Worm (Caenorhabditis elegans): Measurements from ENCODE around the gene C01B10.7.
A peak's percentile ranks its signal among the peaks of the same experiment; 100 is the strongest.

The C01B10.7 gene

ce11 chrIV:6627798-6628197, 10.6 kb upstream of the C01B10.7 start, which contains the start of gene cest-5.2:
Gene cest-5.2 (minus strand): TSS chrIV:6627925.
- TF ChIP-seq nhr-90 (tag; optimal IDR thresholded peaks at IDR 0.05; ENCODE audit: poor library complexity) (peak; percentile 9), ceh-90 (tag; optimal IDR thresholded peaks at IDR 0.05) (no peak), elt-2 (tag; optimal IDR thresholded peaks at IDR 0.05) (peak; percentile 51)

- no peak for TF ChIP-seq tlp-1 (tag; optimal IDR thresholded peaks at IDR 0.05)
- TF ChIP-seq mdl-1 (tag; optimal IDR thresholded peaks at IDR 0.05) = peak in 1 of 2 experiments; percentile 28
- no peak for TF ChIP-seq efl-3 (GFP tag; optimal IDR thresholded peaks at IDR 0.05)
- TF ChIP-seq fkh-10 (GFP tag; optimal IDR thresholded peaks at IDR 0.05) = no peak
- TF ChIP-seq nhr-237 (tag; optimal IDR thresholded peaks at IDR 0.05) = no peak
- TF ChIP-seq lir-3 (tag; optimal IDR thresholded peaks at IDR 0.05; ENCODE audit: poor library complexity) = peak; percentile 96
- TF ChIP-seq nhr-90 (tag; optimal IDR thresholded peaks at IDR 0.05; ENCODE audit: poor library complexity) = peak; percentile 91
- TF ChIP-seq nhr-11 (tag; optimal IDR thresholded peaks at IDR 0.05) = peak; percentile 3
- no peak for TF ChIP-seq zag-1 (tag; optimal IDR thresholded peaks at IDR 0.05)
- peak; percentile 90 to 95 (median 94) for TF ChIP-seq dpl-1 (GFP tag; optimal IDR thresholded peaks at IDR 0.05)
- TF ChIP-seq nhr-19 (GFP tag; conservative IDR thresholded peaks at IDR 0.05) = peak; percentile 85
- peak; percentile 67 for TF ChIP-seq elt-2 (tag; optimal IDR thresholded peaks at IDR 0.05)
- TF ChIP-seq zip-4 (GFP tag; optimal IDR thresholded peaks at IDR 0.05) = peak; percentile 48
- no peak for TF ChIP-seq ama-1 (optimal IDR thresholded peaks at IDR 0.05)
- no peak for TF ChIP-seq C34B4.2 (tag; optimal IDR thresholded peaks at IDR 0.05)
- TF ChIP-seq mab-9 (GFP tag; IDR thresholded peaks at IDR 0.05) = peak; percentile 67; the same call in 1 of the 2 replicates
- TF ChIP-seq ztf-11 (tag; optimal IDR thresholded peaks at IDR 0.05) = peak in 1 of 2 experiments; percentile 90
- peak; percentile 28 for TF ChIP-seq hlh-4 (tag; optimal IDR thresholded peaks at IDR 0.05)
- peak; percentile 88 for TF ChIP-seq dsc-1 (tag; optimal IDR thresholded peaks at IDR 0.05)
- TF ChIP-seq ceh-8 (GFP tag; optimal IDR thresholded peaks at IDR 0.05) = no peak
- TF ChIP-seq ztf-4 (tag; optimal IDR thresholded peaks at IDR 0.05) = no peak
- TF ChIP-seq lsy-2 (tag; optimal IDR thresholded peaks at IDR 0.05) = peak; percentile 78 to 82
- TF ChIP-seq pax-3 (tag; optimal IDR thresholded peaks at IDR 0.05) = peak; percentile 86
- TF ChIP-seq nhr-84 (tag; optimal IDR thresholded peaks at IDR 0.05) = no peak
- TF ChIP-seq unc-30 (tag; optimal IDR thresholded peaks at IDR 0.05) = no peak
- TF ChIP-seq lin-39 (tag; optimal IDR thresholded peaks at IDR 0.05) = peak; percentile 66
- TF ChIP-seq egl-27 (tag; optimal IDR thresholded peaks at IDR 0.05) = no peak
- peak; percentile 81 for TF ChIP-seq fkh-8 (tag; optimal IDR thresholded peaks at IDR 0.05)
- TF ChIP-seq mef-2 (tag; optimal IDR thresholded peaks at IDR 0.05) = no peak
- peak; percentile 66 for TF ChIP-seq C16A3.4 (tag; optimal IDR thresholded peaks at IDR 0.05)
- TF ChIP-seq sox-4 (tag; optimal IDR thresholded peaks at IDR 0.05) = peak; percentile 86
- peak; percentile 30 for TF ChIP-seq sup-37 (GFP tag; optimal IDR thresholded peaks at IDR 0.05)
- TF ChIP-seq Y116A8C.19 (tag; optimal IDR thresholded peaks at IDR 0.05; ENCODE audit: borderline replicate concordance) = peak; percentile 34
- TF ChIP-seq elt-3 (tag; optimal IDR thresholded peaks at IDR 0.05) = peak in 1 of 6 experiments; percentile 46
- peak; percentile 93 for TF ChIP-seq nhr-47 (tag; optimal IDR thresholded peaks at IDR 0.05)
- TF ChIP-seq grh-1 (GFP tag; IDR thresholded peaks at IDR 0.05) = peak; percentile 57; the same call in 1 of the 2 replicates
- no peak for TF ChIP-seq aha-1 (tag; optimal IDR thresholded peaks at IDR 0.05)
- no peak for TF ChIP-seq hpl-2 (GFP tag; optimal IDR thresholded peaks at IDR 0.05)
- no peak for TF ChIP-seq nhr-76 (tag; optimal IDR thresholded peaks at IDR 0.05)
- TF ChIP-seq rnt-1 (tag; optimal IDR thresholded peaks at IDR 0.05) = peak; percentile 98
- TF ChIP-seq snpc-4 (tag; optimal IDR thresholded peaks at IDR 0.05) = peak; percentile 53
- no peak for TF ChIP-seq alr-1 (tag; optimal IDR thresholded peaks at IDR 0.05; ENCODE audit: borderline replicate concordance)
- peak; percentile 96 for TF ChIP-seq lin-35 (GFP tag; optimal IDR thresholded peaks at IDR 0.05)
- TF ChIP-seq efl-1 (optimal IDR thresholded peaks at IDR 0.05) = peak; percentile 64 to 95
- peak; percentile 95 to 99 for TF ChIP-seq efl-1 (GFP tag; optimal IDR thresholded peaks at IDR 0.05 in 1 of 2)
- TF ChIP-seq nhr-77 (tag; optimal IDR thresholded peaks at IDR 0.05) = peak; percentile 36
- TF ChIP-seq lin-14 (GFP tag; optimal IDR thresholded peaks at IDR 0.05) = no peak
- TF ChIP-seq unc-130 (tag; optimal IDR thresholded peaks at IDR 0.05) = peak; percentile 58
These were observed 6.6 kb upstream of the C01B10.7 start, which contains the start of the genes cest-5.1 and C01B10.9 for ce11 chrIV:6631704-6632272. Gene cest-5.1 (minus strand): TSS chrIV:6631754. Gene C01B10.9 (plus strand): TSS chrIV:6632222.
